Fruit fly (Drosophila melanogaster) whole organism, embryonic: ENCODE data around the gene Polr3A.
A peak's percentile ranks its signal among the peaks of the same experiment; 100 is the strongest.

Experiments
- Awh ChIP-seq: fragments of 200-800 bp; sonication (Bioruptor generic); IDR thresholded peaks from 2 replicates; pipeline ENCODE4, ENCODE4 v1.3.6; 2022; ENCODE audit warnings: missing biosample characterization, missing genetic modification characterization
- Bgb ChIP-seq: fragments of 200-800 bp; sonication (Bioruptor generic); IDR thresholded peaks from 2 replicates; pipeline ENCODE4 v1.3.6; 2022; ENCODE audit warnings: missing biosample characterization, missing genetic modification characterization; ENCODE audit not compliant: partially characterized antibody
- CG10147 ChIP-seq: fragments of 200-800 bp; sonication (Bioruptor generic); optimal IDR thresholded peaks from 2 replicates; lab custom pipeline; 2019; ENCODE audit warnings: missing biosample characterization, mild to moderate bottlenecking, missing genetic modification characterization, moderate library complexity
- CG10979 ChIP-seq: fragments of 200-800 bp; sonication (Bioruptor generic); optimal IDR thresholded peaks from 2 replicates; lab custom pipeline; 2018; ENCODE audit warnings: missing biosample characterization, mild to moderate bottlenecking, missing genetic modification characterization, moderate library complexity
- CG12942 ChIP-seq: fragments of 200-800 bp; sonication (Bioruptor generic); optimal IDR thresholded peaks from 3 replicates; lab custom pipeline; 2016; ENCODE audit warnings: missing biosample characterization, missing genetic modification characterization
- CG13775 ChIP-seq: fragments of 200-800 bp; sonication (Bioruptor generic); optimal IDR thresholded peaks from 3 replicates; lab custom pipeline; 2017; ENCODE audit warnings: missing biosample characterization, mild to moderate bottlenecking, missing genetic modification characterization
- CG15073 ChIP-seq: fragments of 200-800 bp; sonication (Bioruptor generic); optimal IDR thresholded peaks from 2 replicates; lab custom pipeline; 2016; ENCODE audit warnings: missing biosample characterization, missing genetic modification characterization
- CG17359 ChIP-seq: fragments of 200-800 bp; sonication (Bioruptor generic); optimal IDR thresholded peaks from 3 replicates; lab custom pipeline; 2018; ENCODE audit warnings: missing biosample characterization, mild to moderate bottlenecking, missing genetic modification characterization, moderate library complexity
- CG18262 ChIP-seq: fragments of 200-800 bp; optimal IDR thresholded peaks from 3 replicates; lab custom pipeline; 2019; ENCODE audit warnings: missing biosample characterization, mild to moderate bottlenecking, missing genetic modification characterization, moderate library complexity
- CG18619 ChIP-seq: fragments of 200-800 bp; sonication (Bioruptor generic); optimal IDR thresholded peaks from 3 replicates; lab custom pipeline; 2017; ENCODE audit warnings: missing biosample characterization, mild to moderate bottlenecking, missing genetic modification characterization
- CG2129 ChIP-seq: fragments of 200-800 bp; sonication (Bioruptor generic); IDR thresholded peaks from 2 replicates; pipeline ENCODE4 v1.3.6; 2022; ENCODE audit warnings: missing biosample characterization, missing genetic modification characterization; ENCODE audit not compliant: partially characterized antibody
- CG2678 ChIP-seq: fragments of 200-800 bp; sonication (Bioruptor generic); optimal IDR thresholded peaks from 3 replicates; lab custom pipeline; 2019; ENCODE audit warnings: missing biosample characterization, mild to moderate bottlenecking, missing genetic modification characterization, moderate library complexity
- CG32767 ChIP-seq: fragments of 200-800 bp; sonication (Bioruptor generic); IDR thresholded peaks from 2 replicates; pipeline ENCODE4 v1.3.6; 2022; ENCODE audit warnings: missing biosample characterization, missing genetic modification characterization
- CG34224 ChIP-seq: fragments of 200-800 bp; sonication (Bioruptor generic); IDR thresholded peaks from 3 replicates; pipeline ENCODE4 v1.3.6; 2022; ENCODE audit warnings: missing biosample characterization, missing genetic modification characterization; ENCODE audit not compliant: partially characterized antibody
- CG4730 ChIP-seq: fragments of 200-800 bp; sonication (Bioruptor generic); IDR thresholded peaks from 2 replicates; pipeline ENCODE4 v1.3.6; 2022; ENCODE audit warnings: missing biosample characterization, missing genetic modification characterization
- CG6854 ChIP-seq: fragments of 200-800 bp; sonication (Bioruptor generic); optimal IDR thresholded peaks from 3 replicates; lab custom pipeline; 2017; ENCODE audit warnings: missing biosample characterization, mild to moderate bottlenecking, missing genetic modification characterization
- CG7372 ChIP-seq: fragments of 200-800 bp; sonication (Bioruptor generic); IDR thresholded peaks from 2 replicates; pipeline ENCODE4 v1.3.6; 2022; ENCODE audit warnings: missing biosample characterization, missing genetic modification characterization
- Doc2 ChIP-seq: fragments of 200-800 bp; sonication (Bioruptor generic); IDR thresholded peaks from 2 replicates; pipeline ENCODE4 v1.3.6; 2022; ENCODE audit warnings: missing biosample characterization, missing genetic modification characterization
- Dref ChIP-seq: fragments of 200-800 bp; sonication (Bioruptor generic); IDR thresholded peaks from 2 replicates; pipeline ENCODE4 v1.3.6; 2022; ENCODE audit warnings: missing biosample characterization, missing genetic modification characterization
- Drgx ChIP-seq: fragments of 200-800 bp; sonication (Bioruptor generic); IDR thresholded peaks from 2 replicates; pipeline ENCODE4 v1.3.6; 2022; ENCODE audit warnings: missing biosample characterization, missing genetic modification characterization
- Gug ChIP-seq: fragments of 200-800 bp; sonication (Bioruptor generic); IDR thresholded peaks from 4 replicates; pipeline ENCODE4 v1.3.6; 2022; ENCODE audit warnings: missing biosample characterization, missing genetic modification characterization
- HLH4C ChIP-seq: fragments of 200-800 bp; sonication (Bioruptor generic); IDR thresholded peaks from 3 replicates; pipeline ENCODE4 v1.3.6; 2022; ENCODE audit warnings: missing biosample characterization, missing genetic modification characterization; ENCODE audit not compliant: partially characterized antibody
- HmgD ChIP-seq: fragments of 200-800 bp; sonication (Bioruptor generic); optimal IDR thresholded peaks from 3 replicates; lab custom pipeline; 2016; ENCODE audit warnings: missing biosample characterization, missing genetic modification characterization
- HmgZ ChIP-seq: fragments of 200-800 bp; sonication (Bioruptor generic); optimal IDR thresholded peaks from 2 replicates; lab custom pipeline; 2018; ENCODE audit warnings: missing biosample characterization, mild to moderate bottlenecking, missing genetic modification characterization
- Neu2 ChIP-seq: fragments of 200-800 bp; sonication (Bioruptor generic); optimal IDR thresholded peaks from 3 replicates; lab custom pipeline; 2016; ENCODE audit warnings: missing biosample characterization, missing genetic modification characterization, borderline replicate concordance
- Oli ChIP-seq: fragments of 200-800 bp; sonication (Bioruptor generic); optimal IDR thresholded peaks from 2 replicates; lab custom pipeline; 2018; ENCODE audit warnings: missing biosample characterization, mild to moderate bottlenecking, missing genetic modification characterization, moderate library complexity
- Scr ChIP-seq: fragments of 200-800 bp; sonication (Bioruptor generic); IDR thresholded peaks from 2 replicates; pipeline ENCODE4 v1.3.6; 2022; ENCODE audit warnings: missing biosample characterization, missing genetic modification characterization; ENCODE audit not compliant: partially characterized antibody
- Sry-β ChIP-seq: fragments of 200-800 bp; sonication (Bioruptor generic); optimal IDR thresholded peaks from 2 replicates; lab custom pipeline; 2018; ENCODE audit warnings: missing biosample characterization, mild to moderate bottlenecking, missing genetic modification characterization, moderate library complexity
- Trl ChIP-seq, 3 experiments: fragments of >200 bp in 2 of 3; fragments of 200-800 bp in 1 of 3; sonication (Bioruptor generic) in 1 of 3; optimal IDR thresholded peaks; 2 replicates in 1 of 3; 3 replicates in 2 of 3; lab custom pipeline; 2016 to 2017; ENCODE audit warnings: missing biosample characterization in 1 of 3, missing genetic modification characterization in 1 of 3
- ci ChIP-seq: fragments of 200-800 bp; sonication (Bioruptor generic); IDR thresholded peaks from 3 replicates; pipeline ENCODE4 v1.3.6; 2022; ENCODE audit warnings: missing biosample characterization, missing genetic modification characterization
- cwo ChIP-seq: fragments of 200-800 bp; sonication (Bioruptor generic); optimal IDR thresholded peaks from 3 replicates; lab custom pipeline; 2017; ENCODE audit warnings: missing biosample characterization, missing genetic modification characterization, mild to moderate bottlenecking, moderate library complexity, missing genetic modification reagents
- dysf ChIP-seq: fragments of 200-800 bp; sonication (Bioruptor generic); IDR thresholded peaks from 3 replicates; pipeline ENCODE4 v1.3.6; 2022; ENCODE audit warnings: missing biosample characterization, missing genetic modification characterization
- esg ChIP-seq: fragments of 200-800 bp; sonication (Bioruptor generic); conservative IDR thresholded peaks from 2 replicates; pipeline ENCODE4 v1.3.6; 2022; ENCODE audit warnings: missing biosample characterization, missing genetic modification characterization
- gce ChIP-seq: fragments of 200-800 bp; sonication (Bioruptor generic); IDR thresholded peaks from 3 replicates; pipeline ENCODE4 v1.3.6; 2022; ENCODE audit warnings: missing biosample characterization, missing genetic modification characterization
- gfzf ChIP-seq: fragments of 200-800 bp; sonication (Bioruptor generic); optimal IDR thresholded peaks from 2 replicates; lab custom pipeline; 2016; ENCODE audit warnings: missing biosample characterization, mild to moderate bottlenecking, missing genetic modification characterization, moderate library complexity
- her ChIP-seq: fragments of 200-800 bp; sonication (Bioruptor generic); optimal IDR thresholded peaks from 2 replicates; lab custom pipeline; 2016; ENCODE audit warnings: missing biosample characterization, missing genetic modification characterization
- hkb ChIP-seq, 2 experiments: fragments of 200-800 bp in 1 of 2; fragments of >200 bp in 1 of 2; sonication (Bioruptor generic) in 1 of 2; IDR thresholded peaks in 1 of 2; optimal IDR thresholded peaks in 1 of 2; 2 replicates each; pipeline versions ENCODE4 v1.3.6 to Lab custom; 2017 to 2022; ENCODE audit warnings: missing biosample characterization in 1 of 2, missing genetic modification characterization in 1 of 2
- lov ChIP-seq, 2 experiments: fragments of 200-800 bp in 1 of 2; fragments of >200 bp in 1 of 2; sonication (Bioruptor generic) in 1 of 2; IDR thresholded peaks in 1 of 2; optimal IDR thresholded peaks in 1 of 2; 2 replicates in 1 of 2; 3 replicates in 1 of 2; pipeline versions ENCODE4 v1.3.6 to Lab custom; 2017 to 2022; ENCODE audit warnings: missing biosample characterization in 1 of 2, missing genetic modification characterization in 1 of 2
- nom ChIP-seq: fragments of 200-800 bp; sonication (Bioruptor generic); optimal IDR thresholded peaks from 2 replicates; lab custom pipeline; 2017; ENCODE audit warnings: missing biosample characterization, missing genetic modification characterization, mild to moderate bottlenecking, moderate library complexity, missing genetic modification reagents
- peb ChIP-seq: fragments of 200-800 bp; sonication (Bioruptor generic); IDR thresholded peaks from 2 replicates; pipeline ENCODE4 v1.3.6; 2022; ENCODE audit warnings: missing biosample characterization, missing genetic modification characterization
- phol ChIP-seq: fragments of 200-800 bp; sonication (Bioruptor generic); optimal IDR thresholded peaks from 3 replicates; lab custom pipeline; 2018; ENCODE audit warnings: missing biosample characterization, mild to moderate bottlenecking, missing genetic modification characterization, moderate library complexity
- pum ChIP-seq: fragments of 200-800 bp; sonication (Bioruptor generic); optimal IDR thresholded peaks from 2 replicates; lab custom pipeline; 2016; ENCODE audit warnings: missing biosample characterization, missing genetic modification characterization
- row ChIP-seq: fragments of 200-800 bp; sonication (Bioruptor generic); IDR thresholded peaks from 3 replicates; pipeline ENCODE4 v1.3.6; 2022; ENCODE audit warnings: missing biosample characterization, missing genetic modification characterization
- run ChIP-seq: fragments of 200-800 bp; sonication (Bioruptor generic); optimal IDR thresholded peaks from 3 replicates; lab custom pipeline; 2018; ENCODE audit warnings: missing biosample characterization, mild to moderate bottlenecking, missing genetic modification characterization
- schlank ChIP-seq: fragments of 200-800 bp; sonication (Bioruptor generic); optimal IDR thresholded peaks from 2 replicates; lab custom pipeline; 2018; ENCODE audit warnings: missing biosample characterization, mild to moderate bottlenecking, missing genetic modification characterization
- shn ChIP-seq: fragments of 200-800 bp; sonication (Bioruptor generic); optimal IDR thresholded peaks from 3 replicates; lab custom pipeline; 2016; ENCODE audit warnings: missing biosample characterization, missing genetic modification characterization
- sr ChIP-seq: fragments of 200-800 bp; sonication (Bioruptor generic); IDR thresholded peaks from 3 replicates; pipeline ENCODE4 v1.3.6; 2022; ENCODE audit warnings: missing biosample characterization, missing genetic modification characterization
- twi ChIP-seq: fragments of 200-800 bp; optimal IDR thresholded peaks from 2 replicates; lab custom pipeline; 2019; ENCODE audit warnings: missing biosample characterization, mild to moderate bottlenecking, missing genetic modification characterization, moderate library complexity

Gene Polr3A

DNA sequence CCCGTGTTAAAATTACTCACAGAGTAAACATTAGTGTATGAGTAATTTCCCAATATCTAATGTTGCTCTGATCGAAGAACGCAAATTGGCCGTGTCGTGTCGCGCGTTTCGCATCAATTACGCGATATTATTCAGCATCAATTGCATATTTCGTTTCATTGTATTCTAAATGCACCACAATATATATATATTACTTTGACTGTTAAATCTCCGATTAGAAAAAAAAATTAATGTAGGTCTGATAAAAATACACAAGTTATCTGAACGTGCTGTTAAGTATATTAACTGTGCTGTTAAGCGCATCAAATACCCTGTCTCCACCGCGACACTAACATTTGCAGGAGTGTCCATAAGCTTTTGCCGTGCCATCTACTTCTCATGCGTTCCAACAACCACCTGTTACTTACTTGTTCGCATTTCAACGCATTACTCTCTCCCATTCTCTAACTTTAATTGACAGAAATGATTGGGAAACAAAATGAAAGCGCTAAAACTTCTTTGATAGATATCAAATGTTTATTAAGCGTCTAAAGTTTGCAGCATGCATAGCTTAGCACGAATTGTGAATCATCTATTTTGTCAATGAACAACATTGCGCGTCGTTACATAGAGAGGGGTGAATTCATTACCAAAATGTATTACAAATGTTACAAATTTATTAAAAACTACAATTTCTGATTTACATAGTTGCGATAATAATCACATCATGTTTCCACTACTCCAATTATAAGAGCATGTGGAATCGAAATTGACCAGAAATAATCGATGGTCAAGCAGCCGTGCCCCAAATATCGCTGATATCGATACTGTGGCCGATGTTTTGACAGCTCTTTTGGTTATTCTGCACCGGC is 2.1 kb upstream of the Polr3A start, which contains the start of the genes Graf and mRpL3 (continued):
- TF ChIP-seq Awh (GFP tag; lab: Robert Waterston, UW) (no peak), Sry-β (GFP tag; lab: Kevin White, UChicago) (no peak), Scr (peak; percentile 86), pum (GFP tag; lab: Kevin White, UChicago) (no peak), CG34224 (peak; percentile 87), cwo (GFP tag; lab: Kevin White, UChicago) (no peak), CG2129 (GFP tag; lab: Robert Waterston, UW) (peak; percentile 81), phol (tag; lab: Kevin White, UChicago) (peak; percentile 12), Trl (optimal IDR thresholded peaks at IDR 0.05; lab: Kevin White, UChicago) (no peak), Trl (GFP tag; optimal IDR thresholded peaks at IDR 0.05; lab: Kevin White, UChicago) (no peak), Neu2 (GFP tag; lab: Kevin White, UChicago) (no peak), CG15073 (GFP tag; lab: Kevin White, UChicago) (no peak), Bgb (peak; percentile 93), HmgZ (tag; lab: Kevin White, UChicago) (no peak), run (tag; lab: Kevin White, UChicago) (no peak), peb (GFP tag; lab: Robert Waterston, UW) (no peak), CG12942 (no peak), HmgD (no peak), hkb (optimal IDR thresholded peaks at IDR 0.05; lab: Kevin White, UChicago) (no peak), hkb (GFP tag; IDR thresholded peaks at IDR 0.05; lab: Robert Waterston, UW) (no peak), shn (GFP tag; lab: Kevin White, UChicago) (no peak), gfzf (peak; percentile 35), CG32767 (no peak), CG7372 (GFP tag; lab: Robert Waterston, UW) (no peak), row (peak; percentile 57), CG2678 (tag; lab: Kevin White, UChicago) (no peak), Doc2 (GFP tag; lab: Robert Waterston, UW) (no peak), Gug (GFP tag; lab: Robert Waterston, UW) (no peak), CG13775 (GFP tag; lab: Kevin White, UChicago) (peak; percentile 5), twi (tag; lab: Kevin White, UChicago) (no peak), ci (GFP tag; lab: Robert Waterston, UW) (no peak), her (GFP tag; lab: Kevin White, UChicago) (no peak), esg (no peak), schlank (no peak), CG4730 (GFP tag; lab: Robert Waterston, UW) (no peak), HLH4C (peak; percentile 91), CG18262 (no peak), Drgx (GFP tag; lab: Robert Waterston, UW) (no peak), Oli (no peak), Dref (GFP tag; lab: Robert Waterston, UW) (peak; percentile 93), CG10979 (tag; lab: Kevin White, UChicago) (no peak), CG17359 (tag; lab: Kevin White, UChicago) (peak; percentile 67), CG6854 (GFP tag; lab: Kevin White, UChicago) (no peak), CG18619 (no peak), lov (optimal IDR thresholded peaks at IDR 0.05; lab: Kevin White, UChicago) (no peak), lov (GFP tag; IDR thresholded peaks at IDR 0.05; lab: Robert Waterston, UW) (no peak), nom (no peak), dysf (GFP tag; lab: Robert Waterston, UW) (no peak), sr (GFP tag; lab: Robert Waterston, UW) (no peak), CG10147 (GFP tag; lab: Kevin White, UChicago) (no peak), gce (GFP tag; lab: Robert Waterston, UW) (no peak)
